Worm (Caenorhabditis elegans): ENCODE data around the gene scl-25.

ce11 chrV:17217690-17218089, 7.8 kb upstream of the scl-25 start, which contains the start of gene srbc-62:
- no peak for TF ChIP-seq B0336.3 (GFP tag; IDR thresholded peaks at IDR 0.05)
- TF ChIP-seq chd-7 (tag; optimal IDR thresholded peaks at IDR 0.05): no peak
- TF ChIP-seq cebp-1 (GFP tag; IDR thresholded peaks at IDR 0.05): no peak
- TF ChIP-seq cebp-1 (tag; optimal IDR thresholded peaks at IDR 0.05): no peak
- TF ChIP-seq snpc-4 (GFP tag; optimal IDR thresholded peaks at IDR 0.05): no peak
- no peak for TF ChIP-seq snpc-4 (tag; optimal IDR thresholded peaks at IDR 0.05)
- no peak for TF ChIP-seq bed-2 (GFP tag; IDR thresholded peaks at IDR 0.05)
- TF ChIP-seq ama-1 (optimal IDR thresholded peaks at IDR 0.05): no peak
- no peak for TF ChIP-seq ama-1 (GFP tag; optimal IDR thresholded peaks at IDR 0.05)
- no peak for TF ChIP-seq ets-4 (GFP tag; optimal IDR thresholded peaks at IDR 0.05)
- TF ChIP-seq attf-5 (GFP tag; optimal IDR thresholded peaks at IDR 0.05): no peak
- TF ChIP-seq F37B4.10 (GFP tag; IDR thresholded peaks at IDR 0.05): no peak
